Worm (Caenorhabditis elegans): ENCODE results near the gene vit-2.

DNA sequence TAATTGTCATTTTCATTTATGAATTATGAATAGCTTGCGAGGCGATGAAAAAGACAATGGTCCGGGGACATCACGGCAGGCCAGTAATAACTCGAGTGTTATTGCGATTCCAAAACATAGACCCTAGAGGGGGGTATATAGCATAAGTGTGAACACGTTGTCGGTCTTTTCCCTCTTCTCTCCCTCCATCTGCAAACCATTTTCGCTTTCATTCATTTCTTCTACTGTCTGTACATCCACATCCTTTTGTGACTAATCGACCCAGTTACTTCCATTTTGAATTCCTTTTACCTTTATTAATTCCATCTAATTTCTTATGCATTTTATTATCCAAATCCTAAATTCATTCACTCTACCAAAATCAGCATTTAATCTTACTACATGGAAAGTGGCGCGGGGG lies 29.8 kb upstream of the vit-2 start:
- TF ChIP-seq him-1 (tag; optimal IDR thresholded peaks at IDR 0.05) (no peak), W03F9.2 (tag; optimal IDR thresholded peaks at IDR 0.05) (no peak), dao-5 (tag; optimal IDR thresholded peaks at IDR 0.05) (no peak)
